Fruit fly (Drosophila melanogaster) whole organism, pupa: ENCODE measurements around the gene Lip3.

Source experiments
- CG10348 ChIP-seq: fragments of 200-800 bp; sonication (Bioruptor generic); IDR thresholded peaks from 2 replicates; pipeline ENCODE4 v1.3.6; 2022; ENCODE audit warnings: missing biosample characterization, missing genetic modification characterization
- CG12605 ChIP-seq: fragments of 200-800 bp; sonication (Bioruptor generic); IDR thresholded peaks from 2 replicates; pipeline ENCODE4 v1.3.6; 2022; ENCODE audit warnings: missing biosample characterization, missing genetic modification characterization
- CG13204 ChIP-seq: fragments of 200-800 bp; sonication (Bioruptor generic); optimal IDR thresholded peaks from 2 replicates; lab custom pipeline; 2018; ENCODE audit warnings: missing biosample characterization, mild to moderate bottlenecking, missing genetic modification characterization, moderate library complexity
- CG15710 ChIP-seq: fragments of 200-800 bp; sonication (Bioruptor generic); optimal IDR thresholded peaks from 2 replicates; lab custom pipeline; 2018; ENCODE audit warnings: missing biosample characterization, mild to moderate bottlenecking, missing genetic modification characterization, moderate library complexity
- CG32121 ChIP-seq: fragments of 200-800 bp; sonication (Bioruptor generic); IDR thresholded peaks from 2 replicates; pipeline ENCODE4 v1.3.6; 2022; ENCODE audit warnings: missing biosample characterization, missing genetic modification characterization
- CG8301 ChIP-seq: fragments of 200-800 bp; sonication (Bioruptor generic); optimal IDR thresholded peaks from 2 replicates; lab custom pipeline; 2018; ENCODE audit warnings: missing biosample characterization, mild to moderate bottlenecking, missing genetic modification characterization
- CG9948 ChIP-seq: fragments of 200-800 bp; sonication (Bioruptor generic); optimal IDR thresholded peaks from 2 replicates; lab custom pipeline; 2018; ENCODE audit warnings: missing biosample characterization, mild to moderate bottlenecking, missing genetic modification characterization, moderate library complexity
- D1 ChIP-seq: fragments of 200-800 bp; sonication (Bioruptor generic); optimal IDR thresholded peaks from 2 replicates; lab custom pipeline; 2018; ENCODE audit warnings: missing biosample characterization, mild to moderate bottlenecking, missing genetic modification characterization, moderate library complexity
- EcR ChIP-seq: fragments of 200-800 bp; sonication (Bioruptor generic); optimal IDR thresholded peaks from 3 replicates; lab custom pipeline; 2019; ENCODE audit warnings: missing biosample characterization, missing genetic modification characterization, mild to moderate bottlenecking, moderate library complexity, missing genetic modification reagents
- Ets98B ChIP-seq: fragments of 200-800 bp; sonication (Bioruptor generic); IDR thresholded peaks from 2 replicates; pipeline ENCODE4 v1.3.6; 2022; ENCODE audit warnings: missing biosample characterization, missing genetic modification characterization
- Pif1A ChIP-seq: fragments of 200-800 bp; sonication (Bioruptor generic); optimal IDR thresholded peaks from 3 replicates; lab custom pipeline; 2016; ENCODE audit warnings: missing biosample characterization, missing genetic modification characterization
- Snoo ChIP-seq: fragments of 200-800 bp; sonication (Bioruptor generic); optimal IDR thresholded peaks from 3 replicates; lab custom pipeline; 2017; ENCODE audit warnings: missing biosample characterization, mild to moderate bottlenecking, missing genetic modification characterization, inconsistent platforms
- rn ChIP-seq: fragments of 200-800 bp; sonication (Bioruptor generic); IDR thresholded peaks from 2 replicates; pipeline ENCODE4 v1.3.6; 2022; ENCODE audit warnings: missing biosample characterization, missing genetic modification characterization

DNA sequence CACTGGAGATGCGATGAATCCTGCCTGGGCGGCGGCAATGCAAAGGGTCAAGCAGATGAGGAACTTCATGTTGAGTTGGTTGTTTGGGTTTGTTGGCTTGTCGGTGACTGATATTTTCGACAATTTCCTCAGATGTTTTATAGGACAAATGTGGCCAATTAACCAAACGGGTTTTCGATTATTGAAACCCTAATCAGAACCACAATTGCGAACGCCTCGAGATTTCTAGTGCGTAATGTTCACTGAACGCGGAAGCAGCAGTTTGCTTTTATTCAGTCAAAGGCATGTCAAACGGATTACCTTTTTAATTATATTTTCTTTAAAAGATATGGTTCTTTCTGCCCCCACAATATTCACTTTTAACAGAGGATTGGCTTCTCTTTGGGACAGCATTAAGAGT is 25.3 kb upstream of the Lip3 start, which contains the start of gene CG14374:
- TF ChIP-seq Snoo (tag; lab: Kevin White, UChicago): no peak
- TF ChIP-seq CG13204 (GFP tag; lab: Kevin White, UChicago): no peak
- no peak for TF ChIP-seq rn
- no peak for TF ChIP-seq CG10348
- no peak for TF ChIP-seq CG32121 (GFP tag; lab: Robert Waterston, UW)
- no peak for TF ChIP-seq Ets98B
- no peak for TF ChIP-seq CG12605
- no peak for TF ChIP-seq CG8301 (tag; lab: Kevin White, UChicago)
- TF ChIP-seq EcR (GFP tag; lab: Kevin White, UChicago): no peak
- TF ChIP-seq CG15710 (tag; lab: Kevin White, UChicago): no peak
- TF ChIP-seq CG9948 (tag; lab: Kevin White, UChicago): no peak
- no peak for TF ChIP-seq D1 (tag; lab: Kevin White, UChicago)
- no peak for TF ChIP-seq Pif1A (GFP tag; lab: Kevin White, UChicago)
